Worm (Caenorhabditis elegans) whole organism, L4 larva: Measurements from ENCODE around the gene daf-19.

Experiments
- F37D6.2 ChIP-seq: sonication (generic microtip); optimal IDR thresholded peaks from 2 replicates; lab custom pipeline; 2016; ENCODE audit warnings: mild to moderate bottlenecking, missing genetic modification characterization, missing compliant biosample characterization
- F44E2.7 ChIP-seq: fragments of 200-800 bp; sonication (Bioruptor generic); IDR thresholded peaks from 2 replicates; pipeline ENCODE4 v2.1.2; 2022; ENCODE audit warnings: missing genetic modification characterization, missing compliant biosample characterization
- R02D3.7 ChIP-seq: fragments of 150-350 bp; sonication (generic microtip); optimal IDR thresholded peaks from 3 replicates; lab custom pipeline; 2014; ENCODE audit warnings: missing biosample characterization, missing genetic modification characterization
- T20F7.1 ChIP-seq: fragments of 200-800 bp; sonication (Bioruptor generic); optimal IDR thresholded peaks from 2 replicates; lab custom pipeline; 2018; ENCODE audit warnings: mild to moderate bottlenecking, missing genetic modification characterization, missing compliant biosample characterization
- Y48G9A.11 ChIP-seq: fragments of 200-800 bp; sonication (Bioruptor generic); IDR thresholded peaks from 2 replicates; pipeline ENCODE4 v1.3.6; 2022; ENCODE audit warnings: missing genetic modification reagents, missing genetic modification characterization, missing compliant biosample characterization
- ZK546.5 ChIP-seq, 2 experiments: sonication (generic microtip); optimal IDR thresholded peaks; 2 replicates each; lab custom pipeline; 2017; ENCODE audit warnings: missing biosample characterization in 2 of 2, missing genetic modification characterization in 2 of 2
- aha-1 ChIP-seq: fragments of 150-350 bp; peaks from one replicate; lab custom pipeline; 2014; ENCODE audit warnings: missing biosample characterization, missing genetic modification characterization
- aly-2 ChIP-seq: sonication (generic microtip); optimal IDR thresholded peaks from 2 replicates; lab custom pipeline; 2018; ENCODE audit warnings: missing biosample characterization, missing genetic modification characterization
- ama-1 ChIP-seq: fragments of 150-350 bp; optimal IDR thresholded peaks from 2 replicates; lab custom pipeline; 2014; ENCODE audit warnings: inconsistent platforms, mixed read lengths
- attf-4 ChIP-seq: sonication (generic microtip); optimal IDR thresholded peaks from 3 replicates; lab custom pipeline; 2017; ENCODE audit warnings: missing biosample characterization, missing genetic modification characterization
- ceh-28 ChIP-seq: fragments of 150-350 bp; optimal IDR thresholded peaks from 2 replicates; lab custom pipeline; 2014; ENCODE audit warnings: missing biosample characterization, missing genetic modification reagents, missing genetic modification characterization
- ceh-44 ChIP-seq: fragments of 200-800 bp; sonication (Bioruptor generic); IDR thresholded peaks from 2 replicates; pipeline ENCODE4 v1.3.6; 2022; ENCODE audit warnings: missing genetic modification reagents, missing genetic modification characterization, missing compliant biosample characterization
- ctbp-1 ChIP-seq: fragments of 200-800 bp; sonication (Bioruptor generic); IDR thresholded peaks from 2 replicates; pipeline ENCODE4 v1.3.6; 2022; ENCODE audit warnings: missing genetic modification reagents, missing genetic modification characterization, missing compliant biosample characterization
- daf-19 ChIP-seq: fragments of 200-800 bp; sonication (Bioruptor generic); conservative IDR thresholded peaks from 2 replicates; pipeline ENCODE4 v1.3.6; 2022; ENCODE audit warnings: missing genetic modification characterization, missing compliant biosample characterization
- daf-8 ChIP-seq: fragments of 200-800 bp; sonication (Bioruptor generic); IDR thresholded peaks from 2 replicates; pipeline ENCODE4 v1.3.6; 2022; ENCODE audit warnings: missing genetic modification characterization, missing compliant biosample characterization
- dmd-6 ChIP-seq: fragments of 200-800 bp; sonication (Bioruptor generic); IDR thresholded peaks from 2 replicates; pipeline ENCODE4 v1.3.6; 2022; ENCODE audit warnings: missing genetic modification reagents, missing genetic modification characterization, missing compliant biosample characterization
- dmd-9 ChIP-seq: fragments of 200-800 bp; sonication (Bioruptor generic); IDR thresholded peaks from 2 replicates; pipeline ENCODE4 v1.3.6; 2022; ENCODE audit warnings: missing genetic modification reagents, missing genetic modification characterization, missing compliant biosample characterization
- egl-27 ChIP-seq: sonication (generic microtip); optimal IDR thresholded peaks from 3 replicates; lab custom pipeline; 2017; ENCODE audit warnings: missing biosample characterization, missing genetic modification reagents, missing genetic modification characterization
- fos-1 ChIP-seq: fragments of 150-350 bp; optimal IDR thresholded peaks from 2 replicates; lab custom pipeline; 2014; ENCODE audit warnings: missing biosample characterization, missing genetic modification characterization
- hlh-11 ChIP-seq: fragments of 200-800 bp; sonication (Bioruptor generic); optimal IDR thresholded peaks from 2 replicates; lab custom pipeline; 2018; ENCODE audit warnings: mild to moderate bottlenecking, missing genetic modification characterization, missing compliant biosample characterization
- hlh-30 ChIP-seq: sonication (generic microtip); optimal IDR thresholded peaks from 2 replicates; lab custom pipeline; 2017; ENCODE audit warnings: antibody characterized with exemption, mild to moderate bottlenecking, missing genetic modification characterization, missing compliant biosample characterization; ENCODE audit not compliant: insufficient read depth
- lin-39 ChIP-seq: fragments of 150-350 bp; optimal IDR thresholded peaks from 2 replicates; lab custom pipeline; 2014; ENCODE audit warnings: missing biosample characterization, missing genetic modification reagents, missing genetic modification characterization
- mdl-1 ChIP-seq, 2 experiments: fragments of 150-350 bp in 1 of 2; sonication (generic microtip) in 1 of 2; optimal IDR thresholded peaks; 2 replicates each; lab custom pipeline; 2014 to 2017; ENCODE audit warnings: missing biosample characterization in 2 of 2, missing genetic modification characterization in 2 of 2
- mep-1 ChIP-seq: fragments of 150-350 bp; sonication (generic microtip); optimal IDR thresholded peaks from 3 replicates; lab custom pipeline; 2014; ENCODE audit warnings: missing biosample characterization, missing genetic modification characterization
- mxl-2 ChIP-seq: fragments of 200-800 bp; sonication (Bioruptor generic); conservative IDR thresholded peaks from 2 replicates; pipeline ENCODE4 v1.3.6; 2022; ENCODE audit warnings: missing genetic modification reagents, missing genetic modification characterization, missing compliant biosample characterization
- mxl-3 ChIP-seq: fragments of 200-800 bp; sonication (Bioruptor generic); optimal IDR thresholded peaks from 2 replicates; lab custom pipeline; 2018; ENCODE audit warnings: mild to moderate bottlenecking, missing genetic modification characterization, missing compliant biosample characterization
- nhr-111 ChIP-seq: fragments of 200-800 bp; sonication (Bioruptor generic); optimal IDR thresholded peaks from 2 replicates; lab custom pipeline; 2018; ENCODE audit warnings: mild to moderate bottlenecking, missing genetic modification characterization, missing compliant biosample characterization
- nhr-28 ChIP-seq: fragments of 150-350 bp; optimal IDR thresholded peaks from 2 replicates; lab custom pipeline; 2014; ENCODE audit warnings: missing biosample characterization, missing genetic modification characterization
- nhr-48 ChIP-seq: sonication (generic microtip); optimal IDR thresholded peaks from 2 replicates; lab custom pipeline; 2016; ENCODE audit warnings: mild to moderate bottlenecking, missing genetic modification characterization, missing compliant biosample characterization
- nhr-6 ChIP-seq: fragments of 150-350 bp; optimal IDR thresholded peaks from 2 replicates; lab custom pipeline; 2014; ENCODE audit warnings: missing biosample characterization, missing genetic modification characterization
- php-3 ChIP-seq: fragments of 200-800 bp; sonication (Bioruptor generic); IDR thresholded peaks from 2 replicates; pipeline ENCODE4 v1.3.6; 2022; ENCODE audit warnings: missing genetic modification reagents, missing genetic modification characterization, missing compliant biosample characterization
- pqm-1 ChIP-seq: sonication (generic microtip); optimal IDR thresholded peaks from 2 replicates; lab custom pipeline; 2017; ENCODE audit warnings: missing biosample characterization, missing genetic modification characterization
- sdz-12 ChIP-seq: fragments of 200-800 bp; sonication (Bioruptor generic); optimal IDR thresholded peaks from 2 replicates; lab custom pipeline; 2018; ENCODE audit warnings: mild to moderate bottlenecking, missing genetic modification characterization, missing compliant biosample characterization
- set-16 ChIP-seq: fragments of 200-800 bp; sonication (Bioruptor generic); IDR thresholded peaks from 2 replicates; pipeline ENCODE4 v1.3.6; 2022; ENCODE audit warnings: missing genetic modification reagents, missing genetic modification characterization, missing compliant biosample characterization
- spr-1 ChIP-seq: sonication (generic microtip); optimal IDR thresholded peaks from 2 replicates; lab custom pipeline; 2016; ENCODE audit warnings: mild to moderate bottlenecking, missing genetic modification characterization, missing compliant biosample characterization
- tag-97 ChIP-seq: fragments of 200-800 bp; sonication (Bioruptor generic); IDR thresholded peaks from 2 replicates; pipeline ENCODE4 v1.3.6; 2022; ENCODE audit warnings: missing genetic modification characterization, missing compliant biosample characterization
- unc-62 ChIP-seq, 3 experiments: fragments of 150-350 bp in 1 of 3; sonication (generic microtip); optimal IDR thresholded peaks in 2 of 3; peaks in 1 of 3; 1 replicate in 1 of 3; 2 replicates in 2 of 3; lab custom pipeline; 2014 to 2017; ENCODE audit warnings: missing biosample characterization in 3 of 3, missing genetic modification characterization in 3 of 3, missing genetic modification reagents in 3 of 3, missing genotype in 1 of 3

daf-19 gene

DNA sequence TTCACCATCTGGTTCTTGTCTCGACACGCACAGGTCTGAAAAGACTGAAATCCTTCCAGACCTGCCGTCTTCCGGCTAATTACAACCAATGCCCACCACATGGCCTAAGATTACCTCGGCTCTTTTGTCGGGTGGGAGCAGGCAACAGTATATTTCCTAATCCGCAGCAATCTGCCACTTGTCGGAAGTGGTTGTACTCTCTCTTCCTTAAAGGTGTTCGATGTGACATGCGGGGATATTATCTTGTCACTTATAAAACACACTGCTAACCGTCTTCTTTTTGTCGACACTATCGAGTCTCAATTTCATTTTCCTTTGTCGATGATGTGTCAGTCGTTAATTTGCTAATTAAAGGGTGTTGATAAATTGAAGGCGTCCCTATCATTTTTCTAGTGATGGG, 25.1 kb downstream of the daf-19 start, which contains the start of gene F27E5.3:
Gene F27E5.3 (minus strand): TSS at position 101 of the 400 bp plus-strand sequence.
- TF ChIP-seq unc-62 (GFP tag; optimal IDR thresholded peaks at IDR 0.05 in 1 of 2; lab: Kevin White, UChicago) (peak in 1 of 2 experiments; percentile 70), unc-62 (tag; optimal IDR thresholded peaks at IDR 0.05; lab: Kevin White, UChicago) (no peak), spr-1 (tag; lab: Kevin White, UChicago) (no peak)

- TF ChIP-seq fos-1 (no peak), ceh-44 (GFP tag; lab: Robert Waterston, UW) (no peak), mxl-3 (GFP tag; lab: Kevin White, UChicago) (peak; percentile 66), mdl-1 (tag; optimal IDR thresholded peaks at IDR 0.05; lab: Kevin White, UChicago) (no peak), attf-4 (tag; lab: Kevin White, UChicago) (no peak), nhr-28 (tag; lab: Kevin White, UChicago) (peak; percentile 41), dmd-6 (peak; percentile 63), daf-19 (GFP tag; lab: Robert Waterston, UW) (no peak), php-3 (GFP tag; lab: Robert Waterston, UW) (0 out of 2 replicates have a peak, but pooled peaks have one; percentile 24), hlh-30 (tag; lab: Kevin White, UChicago) (no peak), hlh-11 (tag; lab: Kevin White, UChicago) (peak; percentile 8), ama-1 (lab: Kevin White, UChicago) (no peak), nhr-111 (no peak), ceh-28 (no peak), daf-8 (GFP tag; lab: Robert Waterston, UW) (no peak), pqm-1 (peak; percentile 77), F44E2.7 (GFP tag; lab: Robert Waterston, UW) (no peak)
Observed at ce11 chrII:10139177-10139640, 29.9 kb downstream of the daf-19 start, which contains the start of gene asah-2. Gene asah-2, plus strand, starts transcription at chrII:10139590.

- TF ChIP-seq set-16 (GFP tag; lab: Robert Waterston, UW) (no peak), F37D6.2 (tag; lab: Kevin White, UChicago) (no peak), T20F7.1 (GFP tag; lab: Kevin White, UChicago) (no peak), ctbp-1 (GFP tag; lab: Robert Waterston, UW) (no peak), ZK546.5 (tag; optimal IDR thresholded peaks at IDR 0.05; lab: Kevin White, UChicago) (no peak), daf-19 (GFP tag; lab: Robert Waterston, UW) (no peak), mep-1 (no peak), aly-2 (tag; lab: Kevin White, UChicago) (no peak), sdz-12 (GFP tag; lab: Kevin White, UChicago) (no peak), ama-1 (lab: Kevin White, UChicago) (no peak), tag-97 (GFP tag; lab: Robert Waterston, UW) (no peak), unc-62 (GFP tag; optimal IDR thresholded peaks at IDR 0.05 in 1 of 2; lab: Kevin White, UChicago) (no peak), unc-62 (tag; optimal IDR thresholded peaks at IDR 0.05; lab: Kevin White, UChicago) (no peak), nhr-6 (tag; lab: Kevin White, UChicago) (no peak), nhr-48 (no peak), nhr-28 (tag; lab: Kevin White, UChicago) (no peak), lin-39 (no peak), R02D3.7 (no peak), egl-27 (tag; lab: Kevin White, UChicago) (no peak), mxl-2 (GFP tag; lab: Robert Waterston, UW) (no peak), Y48G9A.11 (GFP tag; lab: Robert Waterston, UW) (no peak)
Observed at ce11 chrII:10137358-10137757, 31.8 kb downstream of the daf-19 start, which contains the start of gene phg-1. Gene phg-1, plus strand, starts transcription at chrII:10137658.

ce11 chrII:10136771-10137170, 32.4 kb downstream of the daf-19 start:
- peak; percentile 73 for TF ChIP-seq aha-1 (tag; lab: Kevin White, UChicago)
- TF ChIP-seq dmd-9 (GFP tag; lab: Robert Waterston, UW) = no peak
- peak in 1 of 2 experiments; percentile 76 for TF ChIP-seq unc-62 (GFP tag; optimal IDR thresholded peaks at IDR 0.05 in 1 of 2; lab: Kevin White, UChicago)
- no peak for TF ChIP-seq unc-62 (tag; optimal IDR thresholded peaks at IDR 0.05; lab: Kevin White, UChicago)
- TF ChIP-seq mxl-2 (GFP tag; lab: Robert Waterston, UW) = no peak
